Worm (Caenorhabditis elegans) whole organism, midembryonic: ENCODE results near the gene mig-21.

Experiments used
- T22C8.4 ChIP-seq: fragments of 200-800 bp; sonication (Bioruptor generic); IDR thresholded peaks from 2 replicates; pipeline ENCODE4 v1.3.6; 2022; ENCODE audit warnings: missing genetic modification characterization, missing compliant biosample characterization
- cog-1 ChIP-seq: sonication (generic microtip); optimal IDR thresholded peaks from 2 replicates; lab custom pipeline; 2016; ENCODE audit warnings: missing genetic modification characterization, missing compliant biosample characterization
- flt-1 ChIP-seq: fragments of 200-800 bp; sonication (Bioruptor generic); IDR thresholded peaks from 2 replicates; pipeline ENCODE4 v1.3.6; 2022; ENCODE audit warnings: missing genetic modification characterization, missing compliant biosample characterization
- klf-2 ChIP-seq: fragments of 200-800 bp; sonication (Bioruptor generic); conservative IDR thresholded peaks from 2 replicates; pipeline ENCODE4 v1.3.6; 2022; ENCODE audit warnings: missing genetic modification reagents, missing genetic modification characterization, missing compliant biosample characterization
- med-1 ChIP-seq: sonication (generic microtip); optimal IDR thresholded peaks from 2 replicates; lab custom pipeline; 2017; ENCODE audit warnings: missing genetic modification characterization, mild to moderate bottlenecking, missing compliant biosample characterization, antibody characterized with exemption, missing genetic modification reagents; ENCODE audit not compliant: insufficient read depth
- ref-1 ChIP-seq: fragments of 200-800 bp; sonication (Bioruptor generic); conservative IDR thresholded peaks from 2 replicates; pipeline ENCODE4 v1.3.6; 2022; ENCODE audit warnings: missing genetic modification reagents, missing genetic modification characterization, missing compliant biosample characterization
- tab-1 ChIP-seq: fragments of 200-800 bp; sonication (Bioruptor generic); IDR thresholded peaks from 2 replicates; pipeline ENCODE4 v1.3.6; 2022; ENCODE audit warnings: missing genetic modification characterization, missing compliant biosample characterization
- ztf-23 ChIP-seq: fragments of 200-800 bp; sonication (Bioruptor generic); IDR thresholded peaks from 2 replicates; pipeline ENCODE4 v1.3.6; 2022; ENCODE audit warnings: missing genetic modification reagents, missing genetic modification characterization, missing compliant biosample characterization
- ztf-29 ChIP-seq: fragments of 200-800 bp; sonication (Bioruptor generic); IDR thresholded peaks from 2 replicates; pipeline ENCODE4 v1.3.6; 2022; ENCODE audit warnings: missing genetic modification reagents, missing genetic modification characterization, missing compliant biosample characterization

DNA sequence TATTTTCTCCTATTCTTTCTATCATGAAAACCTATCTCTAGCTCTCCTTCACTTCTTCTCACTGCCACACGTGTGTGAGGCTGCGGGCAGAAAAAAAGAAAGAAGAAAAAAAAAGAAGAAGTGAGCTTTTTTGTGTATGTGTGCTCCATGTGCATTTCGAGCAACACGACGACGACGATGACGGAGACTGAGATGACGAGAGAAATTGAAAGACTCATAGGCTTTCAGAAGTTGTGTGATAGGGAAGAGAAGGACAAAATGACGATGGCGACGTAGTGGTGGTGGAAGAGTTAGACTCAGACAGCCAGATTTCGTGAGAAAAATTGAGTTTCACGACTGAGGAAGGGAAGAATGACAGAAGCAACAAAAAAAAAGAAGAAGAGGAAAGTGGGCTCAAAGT, 32.7 kb downstream of the mig-21 start:
- no peak for TF ChIP-seq cog-1
- TF ChIP-seq ztf-23 (GFP tag; lab: Robert Waterston, UW), result no peak
- TF ChIP-seq med-1 (GFP tag; lab: Kevin White, UChicago), result no peak
- TF ChIP-seq flt-1 (GFP tag; lab: Robert Waterston, UW), result no peak
- TF ChIP-seq ref-1 (GFP tag; lab: Robert Waterston, UW), result no peak
- no peak for TF ChIP-seq T22C8.4 (GFP tag; lab: Robert Waterston, UW)
- no peak for TF ChIP-seq klf-2
- TF ChIP-seq ztf-29 (GFP tag; lab: Robert Waterston, UW), result no peak
- no peak for TF ChIP-seq tab-1 (GFP tag; lab: Robert Waterston, UW)
